Fruit fly (Drosophila melanogaster) whole organism, embryonic: ENCODE data around the gene CG4210.
A peak's percentile ranks its signal among the peaks of the same experiment; 100 is the strongest.

Source experiments
- Atf6 ChIP-seq: fragments of 200-800 bp; sonication (Bioruptor generic); IDR thresholded peaks from 2 replicates; pipeline ENCODE4 v1.3.6; 2022; ENCODE audit warnings: missing biosample characterization, missing genetic modification characterization
- BEAF-32 ChIP-seq: fragments of 200-800 bp; sonication (Bioruptor generic); optimal IDR thresholded peaks from 3 replicates; lab custom pipeline; 2017; ENCODE audit warnings: missing biosample characterization, missing genetic modification characterization, mild to moderate bottlenecking, moderate library complexity, missing genetic modification reagents
- CG10267 ChIP-seq: fragments of 200-800 bp; sonication (Bioruptor generic); optimal IDR thresholded peaks from 2 replicates; lab custom pipeline; 2018; ENCODE audit warnings: missing biosample characterization, mild to moderate bottlenecking, missing genetic modification characterization, moderate library complexity
- CG10274 ChIP-seq: fragments of 200-800 bp; sonication (Bioruptor generic); optimal IDR thresholded peaks from 3 replicates; lab custom pipeline; 2017; ENCODE audit warnings: missing biosample characterization, mild to moderate bottlenecking, missing genetic modification characterization
- CG10462 ChIP-seq: fragments of 200-800 bp; sonication (Bioruptor generic); optimal IDR thresholded peaks from 2 replicates; lab custom pipeline; 2016; ENCODE audit warnings: missing biosample characterization, missing genetic modification characterization
- CG11504 ChIP-seq: fragments of 200-800 bp; sonication (Bioruptor generic); optimal IDR thresholded peaks from 3 replicates; lab custom pipeline; 2019; ENCODE audit warnings: missing biosample characterization, mild to moderate bottlenecking, missing genetic modification characterization, moderate library complexity
- CG11723 ChIP-seq: fragments of 200-800 bp; sonication (Bioruptor generic); optimal IDR thresholded peaks from 2 replicates; lab custom pipeline; 2017; ENCODE audit warnings: missing biosample characterization, mild to moderate bottlenecking, missing genetic modification characterization
- CG1233 ChIP-seq: fragments of 200-800 bp; sonication (Bioruptor generic); optimal IDR thresholded peaks from 4 replicates; lab custom pipeline; 2018; ENCODE audit warnings: missing biosample characterization, mild to moderate bottlenecking, missing genetic modification characterization
- CG15269 ChIP-seq: fragments of 200-800 bp; sonication (Bioruptor generic); optimal IDR thresholded peaks from 2 replicates; lab custom pipeline; 2018; ENCODE audit warnings: missing biosample characterization, mild to moderate bottlenecking, missing genetic modification characterization, moderate library complexity
- CG15514 ChIP-seq: fragments of 200-800 bp; sonication (Bioruptor generic); optimal IDR thresholded peaks from 3 replicates; lab custom pipeline; 2017; ENCODE audit warnings: missing biosample characterization, missing genetic modification characterization, mild to moderate bottlenecking, moderate library complexity, missing genetic modification reagents
- CG16815 ChIP-seq: fragments of 200-800 bp; sonication (Bioruptor generic); optimal IDR thresholded peaks from 3 replicates; lab custom pipeline; 2017; ENCODE audit warnings: missing biosample characterization, mild to moderate bottlenecking, missing genetic modification characterization
- CG2116 ChIP-seq: fragments of 200-800 bp; sonication (Bioruptor generic); optimal IDR thresholded peaks from 3 replicates; lab custom pipeline; 2018; ENCODE audit warnings: missing biosample characterization, mild to moderate bottlenecking, missing genetic modification characterization
- CG2120 ChIP-seq: fragments of 200-800 bp; sonication (Bioruptor generic); optimal IDR thresholded peaks from 3 replicates; lab custom pipeline; 2016; ENCODE audit warnings: missing biosample characterization, missing genetic modification characterization
- CG2889 ChIP-seq: fragments of 200-800 bp; sonication (Bioruptor generic); IDR thresholded peaks from 3 replicates; pipeline ENCODE4 v1.3.6; 2022; ENCODE audit warnings: missing biosample characterization, missing genetic modification characterization
- CG3065 ChIP-seq: fragments of 200-800 bp; sonication (Bioruptor generic); optimal IDR thresholded peaks from 2 replicates; lab custom pipeline; 2016; ENCODE audit warnings: missing biosample characterization, missing genetic modification characterization
- CG31388 ChIP-seq: fragments of 200-800 bp; sonication (Bioruptor generic); optimal IDR thresholded peaks from 2 replicates; lab custom pipeline; 2016; ENCODE audit warnings: missing biosample characterization, missing genetic modification characterization
- CG34224 ChIP-seq: fragments of 200-800 bp; sonication (Bioruptor generic); IDR thresholded peaks from 3 replicates; pipeline ENCODE4 v1.3.6; 2022; ENCODE audit warnings: missing biosample characterization, missing genetic modification characterization; ENCODE audit not compliant: partially characterized antibody
- CG3847 ChIP-seq: fragments of 200-800 bp; sonication (Bioruptor generic); IDR thresholded peaks from 2 replicates; pipeline ENCODE4 v1.3.6; 2022; ENCODE audit warnings: missing biosample characterization, missing genetic modification characterization
- CG5180 ChIP-seq: fragments of 200-800 bp; sonication (Bioruptor generic); optimal IDR thresholded peaks from 3 replicates; lab custom pipeline; 2017; ENCODE audit warnings: missing biosample characterization, missing genetic modification characterization, mild to moderate bottlenecking, moderate library complexity, missing genetic modification reagents
- CG6813 ChIP-seq: fragments of 200-800 bp; sonication (Bioruptor generic); optimal IDR thresholded peaks from 2 replicates; lab custom pipeline; 2017; ENCODE audit warnings: missing biosample characterization, missing genetic modification characterization, mild to moderate bottlenecking, moderate library complexity, missing genetic modification reagents
- CG7271 ChIP-seq: fragments of 200-800 bp; sonication (Bioruptor generic); optimal IDR thresholded peaks from 2 replicates; lab custom pipeline; 2018; ENCODE audit warnings: missing biosample characterization, mild to moderate bottlenecking, missing genetic modification characterization, moderate library complexity
- CG7839 ChIP-seq: fragments of 200-800 bp; sonication (Bioruptor generic); optimal IDR thresholded peaks from 3 replicates; lab custom pipeline; 2018; ENCODE audit warnings: missing biosample characterization, mild to moderate bottlenecking, missing genetic modification characterization, moderate library complexity
- CG7928 ChIP-seq: fragments of 200-800 bp; sonication (Bioruptor generic); optimal IDR thresholded peaks from 2 replicates; lab custom pipeline; 2017; ENCODE audit warnings: missing biosample characterization, mild to moderate bottlenecking, missing genetic modification characterization
- CG7987 ChIP-seq: fragments of 200-800 bp; sonication (Bioruptor generic); optimal IDR thresholded peaks from 2 replicates; lab custom pipeline; 2018; ENCODE audit warnings: missing biosample characterization, mild to moderate bottlenecking, missing genetic modification characterization, moderate library complexity
- CG9727 ChIP-seq: fragments of 200-800 bp; sonication (Bioruptor generic); optimal IDR thresholded peaks from 3 replicates; lab custom pipeline; 2017; ENCODE audit warnings: missing biosample characterization, mild to moderate bottlenecking, missing genetic modification characterization
- Deaf1 ChIP-seq: fragments of 200-800 bp; optimal IDR thresholded peaks from 3 replicates; lab custom pipeline; 2019; ENCODE audit warnings: missing biosample characterization, mild to moderate bottlenecking, missing genetic modification characterization, moderate library complexity
- Gug ChIP-seq: fragments of 200-800 bp; sonication (Bioruptor generic); IDR thresholded peaks from 4 replicates; pipeline ENCODE4 v1.3.6; 2022; ENCODE audit warnings: missing biosample characterization, missing genetic modification characterization
- Hand ChIP-seq: fragments of 200-800 bp; sonication (Bioruptor generic); optimal IDR thresholded peaks from 2 replicates; lab custom pipeline; 2017; ENCODE audit warnings: mild to moderate bottlenecking, missing biosample characterization, missing genetic modification reagents, missing genetic modification characterization
- MESR4 ChIP-seq: fragments of 200-800 bp; sonication (Bioruptor generic); optimal IDR thresholded peaks from 2 replicates; lab custom pipeline; 2018; ENCODE audit warnings: missing biosample characterization, mild to moderate bottlenecking, missing genetic modification characterization, moderate library complexity
- Mes4 ChIP-seq: fragments of 200-800 bp; sonication (Bioruptor generic); optimal IDR thresholded peaks from 2 replicates; lab custom pipeline; 2016; ENCODE audit warnings: missing biosample characterization, missing genetic modification characterization
- NC2α ChIP-seq: fragments of 200-800 bp; sonication (Bioruptor generic); optimal IDR thresholded peaks from 2 replicates; lab custom pipeline; 2016; ENCODE audit warnings: missing biosample characterization, missing genetic modification characterization
- Nf-YB ChIP-seq: fragments of 200-800 bp; sonication (Bioruptor generic); optimal IDR thresholded peaks from 3 replicates; lab custom pipeline; 2019; ENCODE audit warnings: missing biosample characterization, mild to moderate bottlenecking, missing genetic modification characterization, moderate library complexity
- PHDP ChIP-seq: fragments of 200-800 bp; sonication (Bioruptor generic); optimal IDR thresholded peaks from 3 replicates; lab custom pipeline; 2018; ENCODE audit warnings: missing biosample characterization, mild to moderate bottlenecking, missing genetic modification characterization, moderate library complexity
- Side ChIP-seq: fragments of 200-800 bp; sonication (Bioruptor generic); optimal IDR thresholded peaks from 2 replicates; lab custom pipeline; 2016; ENCODE audit warnings: missing biosample characterization, missing genetic modification characterization
- Six4 ChIP-seq: fragments of 200-800 bp; sonication (Bioruptor generic); optimal IDR thresholded peaks from 2 replicates; lab custom pipeline; 2016; ENCODE audit warnings: missing biosample characterization, missing genetic modification characterization
- Usf ChIP-seq: fragments of 200-800 bp; sonication (Bioruptor generic); optimal IDR thresholded peaks from 2 replicates; lab custom pipeline; 2017; ENCODE audit warnings: missing genotype, missing biosample characterization, missing genetic modification characterization
- ase ChIP-seq: fragments of 200-800 bp; sonication (Bioruptor generic); IDR thresholded peaks from 3 replicates; pipeline ENCODE4 v1.3.6; 2022; ENCODE audit warnings: missing biosample characterization, missing genetic modification characterization
- bigmax ChIP-seq: fragments of 200-800 bp; sonication (Bioruptor generic); optimal IDR thresholded peaks from 2 replicates; lab custom pipeline; 2018; ENCODE audit warnings: missing biosample characterization, mild to moderate bottlenecking, missing genetic modification characterization
- dati ChIP-seq: fragments of 200-800 bp; sonication (Bioruptor generic); IDR thresholded peaks from 2 replicates; pipeline ENCODE4 v1.3.6; 2022; ENCODE audit warnings: missing biosample characterization, missing genetic modification characterization
- dimm ChIP-seq: fragments of 200-800 bp; sonication (Bioruptor generic); IDR thresholded peaks from 2 replicates; pipeline ENCODE4 v1.3.6; 2022; ENCODE audit warnings: missing biosample characterization, missing genetic modification characterization
- esg ChIP-seq: fragments of 200-800 bp; sonication (Bioruptor generic); conservative IDR thresholded peaks from 2 replicates; pipeline ENCODE4 v1.3.6; 2022; ENCODE audit warnings: missing biosample characterization, missing genetic modification characterization
- grau ChIP-seq: fragments of 200-800 bp; optimal IDR thresholded peaks from 3 replicates; lab custom pipeline; 2019; ENCODE audit warnings: missing biosample characterization, mild to moderate bottlenecking, missing genetic modification characterization, moderate library complexity
- lilli ChIP-seq: fragments of 200-800 bp; sonication (Bioruptor generic); optimal IDR thresholded peaks from 3 replicates; lab custom pipeline; 2016; ENCODE audit warnings: missing biosample characterization, missing genetic modification characterization
- lola ChIP-seq, 3 experiments: fragments of >200 bp in 2 of 3; fragments of 200-800 bp in 1 of 3; sonication (Bioruptor generic) in 1 of 3; optimal IDR thresholded peaks; 2 replicates each; lab custom pipeline; 2017 to 2019; ENCODE audit warnings: missing biosample characterization in 3 of 3, missing genetic modification characterization in 3 of 3, mild to moderate bottlenecking in 1 of 3, moderate library complexity in 1 of 3
- onecut ChIP-seq: fragments of 200-800 bp; sonication (Bioruptor generic); IDR thresholded peaks from 2 replicates; pipeline ENCODE4 v1.3.6; 2022; ENCODE audit warnings: missing biosample characterization, missing genetic modification characterization
- otp ChIP-seq: fragments of 200-800 bp; sonication (Bioruptor generic); IDR thresholded peaks from 3 replicates; pipeline ENCODE4, ENCODE4 v1.3.6; 2022; ENCODE audit warnings: missing biosample characterization, missing genetic modification characterization
- psq ChIP-seq: fragments of 200-800 bp; sonication (Bioruptor generic); optimal IDR thresholded peaks from 2 replicates; lab custom pipeline; 2017; ENCODE audit warnings: missing biosample characterization, missing genetic modification characterization
- scrt ChIP-seq: fragments of 200-800 bp; sonication (Bioruptor generic); optimal IDR thresholded peaks from 2 replicates; lab custom pipeline; 2018; ENCODE audit warnings: missing biosample characterization, mild to moderate bottlenecking, missing genetic modification characterization, moderate library complexity
- tio ChIP-seq: fragments of 200-800 bp; sonication (Bioruptor generic); optimal IDR thresholded peaks from 2 replicates; lab custom pipeline; 2017; ENCODE audit warnings: missing biosample characterization, missing genetic modification characterization, inconsistent platforms
- vfl ChIP-seq: fragments of 200-800 bp; sonication (Bioruptor generic); optimal IDR thresholded peaks from 2 replicates; lab custom pipeline; 2016; ENCODE audit warnings: missing biosample characterization, missing genetic modification characterization
- zf30C ChIP-seq: fragments of 200-800 bp; sonication (Bioruptor generic); optimal IDR thresholded peaks from 3 replicates; lab custom pipeline; 2018; ENCODE audit warnings: missing biosample characterization, mild to moderate bottlenecking, missing genetic modification characterization

The CG4210 gene

DNA sequence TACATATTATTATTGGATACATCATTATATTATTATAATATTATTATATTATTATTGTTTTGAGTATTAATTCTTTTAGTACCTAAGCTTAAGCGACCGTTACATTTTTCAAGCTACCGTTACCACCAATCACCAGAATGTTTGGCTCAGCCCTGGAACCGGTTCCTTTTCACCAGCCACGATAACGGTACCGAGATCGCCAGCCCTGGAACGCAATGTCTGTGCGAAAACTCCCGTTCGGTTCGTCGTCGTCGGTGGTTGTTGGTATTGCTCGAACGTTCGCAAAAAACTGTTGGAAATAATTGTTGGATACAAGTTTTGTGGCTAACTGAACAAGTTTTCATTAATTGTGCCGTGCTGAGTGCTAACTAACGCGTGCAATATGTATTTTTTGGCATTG is 36.0 kb downstream of the CG4210 start, which contains the start of gene CG42404 (continued):
- TF ChIP-seq CG5180 (peak; percentile 77), CG10462 (GFP tag; lab: Kevin White, UChicago) (peak; percentile 68), psq (GFP tag; lab: Kevin White, UChicago) (no peak), lola (GFP tag; optimal IDR thresholded peaks at IDR 0.05; lab: Kevin White, UChicago) (no peak), CG7839 (no peak), CG11723 (GFP tag; lab: Kevin White, UChicago) (no peak), BEAF-32 (peak; percentile 4), Atf6 (GFP tag; lab: Robert Waterston, UW) (no peak), PHDP (no peak), CG7928 (GFP tag; lab: Kevin White, UChicago) (peak; percentile 92), CG1233 (no peak), bigmax (GFP tag; lab: Kevin White, UChicago) (no peak), CG7987 (no peak), CG9727 (no peak), Deaf1 (peak; percentile 86), lilli (GFP tag; lab: Kevin White, UChicago) (no peak), ase (GFP tag; lab: Robert Waterston, UW) (no peak), CG11504 (no peak), CG2116 (GFP tag; lab: Kevin White, UChicago) (peak; percentile 15), Mes4 (GFP tag; lab: Kevin White, UChicago) (no peak), scrt (GFP tag; lab: Kevin White, UChicago) (no peak), onecut (no peak), grau (tag; lab: Kevin White, UChicago) (no peak), CG16815 (GFP tag; lab: Kevin White, UChicago) (no peak), MESR4 (GFP tag; lab: Kevin White, UChicago) (peak; percentile 7), CG15514 (GFP tag; lab: Kevin White, UChicago) (peak; percentile 99), CG10267 (tag; lab: Kevin White, UChicago) (peak; percentile 5), vfl (no peak), CG10274 (GFP tag; lab: Kevin White, UChicago) (no peak), Gug (no peak)
- TF ChIP-seq, all 482 proteins: peak for 24

- TF ChIP-seq CG9727 (peak; percentile 63), CG15514 (GFP tag; lab: Kevin White, UChicago) (peak; percentile 43), CG3847 (peak; percentile 51), CG31388 (no peak), dati (GFP tag; lab: Robert Waterston, UW) (peak; percentile 49; the same call in 1 of the 2 replicates), Usf (no peak), CG11723 (GFP tag; lab: Kevin White, UChicago) (no peak), dimm (GFP tag; lab: Robert Waterston, UW) (peak; percentile 42; the same call in 1 of the 2 replicates), CG2120 (peak; percentile 81), zf30C (peak; percentile 57), Nf-YB (no peak), tio (GFP tag; lab: Kevin White, UChicago) (no peak), Six4 (GFP tag; lab: Kevin White, UChicago) (no peak), CG6813 (GFP tag; lab: Kevin White, UChicago) (peak; percentile 66), CG7271 (tag; lab: Kevin White, UChicago) (no peak), CG3065 (GFP tag; lab: Kevin White, UChicago) (no peak), otp (GFP tag; lab: Robert Waterston, UW) (no peak), Side (GFP tag; lab: Kevin White, UChicago) (no peak), Hand (peak; percentile 89), NC2α (no peak), CG15269 (tag; lab: Kevin White, UChicago) (no peak), esg (GFP tag; lab: Robert Waterston, UW) (peak; percentile 70), CG34224 (GFP tag; lab: Robert Waterston, UW) (no peak), CG2889 (GFP tag; lab: Robert Waterston, UW) (0 out of 3 replicates have a peak, but pooled peaks have one; percentile 66)
Measured at dm6 chr3R:15250454-15250853, 36.7 kb downstream of the CG4210 start.
